Worm (Caenorhabditis elegans) whole organism, L3 larva: ENCODE data around the gene F18A11.5.

ENCODE experiments used
- R02D3.7 ChIP-seq: fragments of 150-350 bp; optimal IDR thresholded peaks from 2 replicates; lab custom pipeline; 2014; ENCODE audit warnings: missing biosample characterization, missing genetic modification characterization
- ZK546.5 ChIP-seq: sonication (generic microtip); optimal IDR thresholded peaks from 2 replicates; lab custom pipeline; 2017; ENCODE audit warnings: missing biosample characterization, missing genetic modification characterization
- aly-2 ChIP-seq: fragments of 150-350 bp; optimal IDR thresholded peaks from 2 replicates; lab custom pipeline; 2014; ENCODE audit warnings: missing biosample characterization, missing genetic modification characterization
- ama-1 ChIP-seq: fragments of 150-350 bp; optimal IDR thresholded peaks from 2 replicates; lab custom pipeline; 2018
- lin-39 ChIP-seq: fragments of 150-350 bp; optimal IDR thresholded peaks from 2 replicates; lab custom pipeline; 2018; ENCODE audit warnings: missing biosample characterization, missing genetic modification reagents, missing genetic modification characterization
- mdl-1 ChIP-seq: fragments of 150-350 bp; optimal IDR thresholded peaks from 2 replicates; lab custom pipeline; 2014; ENCODE audit warnings: missing biosample characterization, missing genetic modification characterization
- nhr-237 ChIP-seq: fragments of 150-350 bp; optimal IDR thresholded peaks from 2 replicates; lab custom pipeline; 2014; ENCODE audit warnings: missing biosample characterization, missing genetic modification characterization
- nhr-28 ChIP-seq: fragments of 150-350 bp; optimal IDR thresholded peaks from 2 replicates; lab custom pipeline; 2014; ENCODE audit warnings: missing biosample characterization, missing genetic modification characterization
- pha-4 ChIP-seq: fragments of 150-350 bp; optimal IDR thresholded peaks from 2 replicates; lab custom pipeline; 2014; ENCODE audit warnings: missing biosample characterization, missing genetic modification reagents, missing genetic modification characterization
- ztf-11 ChIP-seq: fragments of 150-350 bp; optimal IDR thresholded peaks from 2 replicates; lab custom pipeline; 2014; ENCODE audit warnings: missing biosample characterization, missing genetic modification characterization
- ztf-4 ChIP-seq: fragments of 150-350 bp; optimal IDR thresholded peaks from 2 replicates; lab custom pipeline; 2014; ENCODE audit warnings: missing biosample characterization, missing genetic modification characterization

- TF ChIP-seq nhr-237 (tag; lab: Kevin White, UChicago) (no peak), pha-4 (tag; lab: Kevin White, UChicago) (no peak), mdl-1 (tag; lab: Kevin White, UChicago) (no peak), ztf-4 (no peak), ZK546.5 (tag; lab: Kevin White, UChicago) (no peak), nhr-28 (tag; lab: Kevin White, UChicago) (no peak), R02D3.7 (tag; lab: Kevin White, UChicago) (no peak), lin-39 (tag; lab: Kevin White, UChicago) (no peak), ama-1 (lab: Kevin White, UChicago) (no peak), ztf-11 (tag; lab: Kevin White, UChicago) (no peak), aly-2 (no peak)
These were observed 7.8 kb downstream of the F18A11.5 start for ce11 chrII:13006283-13006682.
